Worm (Caenorhabditis elegans) whole organism, mixed stage, embryonic: Measurements from ENCODE around the gene nhr-152.

ENCODE experiments used
- nhr-28 ChIP-seq: fragments of 150-350 bp; optimal IDR thresholded peaks from 2 replicates; lab custom pipeline; 2014; ENCODE audit warnings: missing biosample characterization, missing genetic modification characterization

The nhr-152 gene

ce11 chrV:7737710-7738109 lies 51.6 kb downstream of the nhr-152 start, which contains the start of gene srr-9:
Gene srr-9, plus strand, starts transcription at chrV:7738010.
- TF ChIP-seq nhr-28 = no peak
